Fruit fly (Drosophila melanogaster): ENCODE measurements around the gene Trim9.

Gene Trim9

DNA sequence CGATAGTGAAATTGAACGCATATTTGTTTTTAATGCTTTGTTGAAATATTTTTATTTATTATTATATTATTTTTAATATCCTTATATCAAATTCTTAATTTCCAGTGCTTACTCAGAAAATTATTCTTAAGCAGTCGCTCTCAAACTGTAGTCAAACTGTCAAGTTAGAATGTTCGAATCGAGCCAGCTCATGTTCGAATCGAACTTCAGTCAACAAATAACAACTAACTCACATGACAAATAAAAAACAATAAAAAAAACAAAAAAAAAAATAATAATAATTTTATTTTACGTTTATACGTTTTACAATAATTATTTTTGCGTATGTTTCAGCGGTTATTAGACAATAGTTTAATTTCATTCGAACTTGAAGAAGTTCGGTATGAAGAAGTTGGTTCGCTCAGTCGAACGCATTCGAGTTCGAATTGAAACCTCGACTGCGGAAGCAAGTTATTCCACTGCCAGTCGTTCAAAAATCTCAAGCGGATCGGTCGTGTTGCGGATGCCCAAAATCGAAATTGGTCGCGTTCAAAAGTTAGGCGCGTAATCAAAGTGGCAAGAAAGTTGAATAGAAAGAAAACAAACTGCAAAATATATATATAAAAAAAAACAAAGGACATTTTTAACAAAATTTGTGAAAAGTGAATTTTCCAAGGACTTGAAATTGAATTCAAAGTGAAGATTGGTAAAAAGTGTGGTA, at the start of gene Trim9:
Gene Trim9, plus strand, starts transcription at position 463 of the 700 bp plus-strand sequence.
- TF ChIP-seq CG17801 (GFP tag; optimal IDR thresholded peaks at IDR 0.05; ENCODE audit: partially characterized antibody): no peak

DNA sequence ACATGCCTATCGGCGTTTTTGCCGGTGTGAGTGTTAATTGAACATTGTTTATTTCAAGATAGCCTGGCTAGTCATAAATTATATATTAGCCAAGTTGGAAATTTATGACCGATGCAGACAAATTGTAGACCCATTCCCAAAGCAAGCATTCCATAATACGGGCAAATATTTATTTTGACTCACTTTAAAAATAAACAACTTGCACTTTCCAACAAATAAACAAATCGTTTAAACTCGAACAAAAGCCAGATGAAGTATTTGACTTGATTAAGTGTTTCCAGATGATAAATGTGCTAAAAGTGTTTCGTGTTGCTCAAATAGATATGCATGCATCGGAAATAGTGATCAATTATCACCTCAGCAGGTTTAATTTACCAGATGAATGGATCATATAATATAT, 49.2 kb upstream of the Trim9 start:
- no peak for TF ChIP-seq CG17801 (GFP tag; optimal IDR thresholded peaks at IDR 0.05; ENCODE audit: partially characterized antibody)

DNA sequence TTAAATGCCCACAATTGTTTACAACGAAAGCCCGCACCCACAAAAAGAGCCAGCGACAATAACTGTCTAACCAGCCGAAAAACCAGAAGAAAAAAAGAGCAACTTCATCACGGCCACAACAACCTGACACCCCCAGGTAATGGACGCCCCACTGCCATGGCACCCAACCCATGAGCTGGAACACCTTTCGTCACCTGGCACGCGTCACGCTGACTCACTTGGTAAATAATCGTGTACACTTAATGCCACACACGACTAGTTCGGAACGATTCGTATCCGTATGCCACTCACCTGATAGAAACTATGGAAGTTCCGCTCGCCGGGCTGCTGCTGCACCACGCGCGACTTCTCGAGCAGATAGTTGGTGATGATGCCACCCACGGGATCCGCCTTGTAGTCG, 48.3 kb upstream of the Trim9 start:
- no peak for TF ChIP-seq CG17801 (GFP tag; optimal IDR thresholded peaks at IDR 0.05; ENCODE audit: partially characterized antibody)

DNA sequence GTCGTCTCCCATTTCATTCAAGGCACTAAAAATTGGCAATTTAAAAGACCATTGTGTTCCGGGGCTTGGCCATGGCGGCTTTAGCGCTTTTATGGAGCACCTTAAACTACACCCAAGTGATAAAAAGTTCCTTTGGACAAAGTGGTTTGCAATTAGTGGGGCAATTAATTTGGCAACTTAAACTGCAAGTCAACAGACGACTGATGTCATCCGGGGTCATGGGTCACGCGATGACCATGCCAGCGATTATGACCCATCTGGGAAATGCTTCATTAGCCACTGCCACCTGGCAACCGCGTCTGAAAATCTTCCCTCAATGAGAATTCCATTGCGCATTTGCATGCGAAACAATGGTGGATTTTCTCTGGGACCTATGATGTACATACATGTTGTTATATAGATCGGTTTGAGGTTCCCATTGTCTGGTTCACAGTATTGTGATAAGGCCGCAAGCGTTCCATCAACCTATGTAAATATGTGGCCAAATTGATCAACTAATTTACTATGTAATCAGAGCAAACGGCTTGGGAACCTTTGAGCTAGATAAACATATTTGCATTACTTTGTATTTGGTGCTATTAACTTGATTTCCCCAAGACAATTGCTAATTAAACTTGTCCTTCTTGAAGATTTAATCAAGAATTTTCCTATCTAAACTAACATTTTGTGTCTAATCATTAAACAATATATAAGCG, 47.4 kb upstream of the Trim9 start:
- no peak for TF ChIP-seq CG17801 (GFP tag; optimal IDR thresholded peaks at IDR 0.05; ENCODE audit: partially characterized antibody)

DNA sequence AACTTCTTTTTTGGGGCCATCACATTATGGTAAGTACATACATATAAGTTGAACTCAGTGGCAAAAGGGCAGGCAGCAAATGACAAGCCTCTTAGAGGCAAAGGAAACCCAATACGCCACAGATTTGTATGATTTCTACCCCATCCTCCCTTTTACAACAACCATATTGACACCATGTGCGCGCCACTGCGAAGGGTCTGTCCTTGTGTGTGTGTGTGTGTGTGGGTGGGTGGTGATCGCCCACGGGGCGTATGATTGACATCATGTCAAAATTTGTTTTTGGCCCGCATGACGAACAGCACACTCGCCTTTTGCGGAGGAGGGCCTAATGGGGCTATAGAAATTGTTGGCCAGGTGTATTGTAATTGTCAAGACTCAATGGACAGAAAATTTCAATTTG, 45.1 kb upstream of the Trim9 start:
- TF ChIP-seq CG17801 (GFP tag; optimal IDR thresholded peaks at IDR 0.05; ENCODE audit: partially characterized antibody): no peak

- TF ChIP-seq CG17801 (GFP tag; optimal IDR thresholded peaks at IDR 0.05; ENCODE audit: partially characterized antibody): no peak
Measured at dm6 chr2L:10500309-10500974, 44.2 kb upstream of the Trim9 start.

dm6 chr2L:10502244-10502643, 42.4 kb upstream of the Trim9 start:
- no peak for TF ChIP-seq CG17801 (GFP tag; optimal IDR thresholded peaks at IDR 0.05; ENCODE audit: partially characterized antibody)

- TF ChIP-seq CG17801 (GFP tag; optimal IDR thresholded peaks at IDR 0.05; ENCODE audit: partially characterized antibody): no peak
Measured at dm6 chr2L:10502862-10503261, 41.8 kb upstream of the Trim9 start.

DNA sequence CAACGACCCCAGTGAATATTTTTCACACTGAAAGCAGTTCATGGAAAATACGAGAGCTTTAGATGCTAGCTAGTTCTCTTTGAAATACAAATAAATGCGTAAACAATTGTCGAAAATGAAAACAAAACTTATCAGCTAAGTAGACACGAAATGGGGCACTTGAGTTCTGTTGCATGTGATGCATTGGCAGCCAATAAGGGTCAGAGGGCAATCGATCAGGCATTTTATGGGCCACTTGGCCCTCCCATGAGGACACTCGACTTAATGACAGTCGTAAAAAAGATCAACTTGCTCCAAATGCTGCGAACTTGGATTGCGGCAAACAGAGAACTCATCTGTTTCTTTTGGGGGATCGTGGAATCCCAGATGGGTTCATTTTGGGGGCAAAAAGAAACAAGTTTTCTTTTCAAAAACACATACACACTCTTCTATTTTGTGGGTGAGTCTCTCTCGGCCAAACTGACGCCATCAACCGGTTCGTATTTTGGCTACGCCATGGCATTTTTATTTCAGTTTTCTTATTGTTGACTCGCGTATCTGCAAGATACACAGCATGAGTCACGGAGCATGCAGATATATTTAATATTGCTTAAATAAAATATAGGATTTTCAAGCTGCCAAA, 41.2 kb upstream of the Trim9 start:
- TF ChIP-seq CG17801 (GFP tag; optimal IDR thresholded peaks at IDR 0.05; ENCODE audit: partially characterized antibody): no peak

- TF ChIP-seq CG17801 (GFP tag; optimal IDR thresholded peaks at IDR 0.05; ENCODE audit: partially characterized antibody): no peak
Measured at dm6 chr2L:10504895-10505294, 39.8 kb upstream of the Trim9 start.

- no peak for TF ChIP-seq CG17801 (GFP tag; optimal IDR thresholded peaks at IDR 0.05; ENCODE audit: partially characterized antibody)
Measured at dm6 chr2L:10505345-10505744, 39.3 kb upstream of the Trim9 start.

- peak; percentile 33 for TF ChIP-seq CG17801 (GFP tag; optimal IDR thresholded peaks at IDR 0.05; ENCODE audit: partially characterized antibody)
Measured at dm6 chr2L:10506557-10507252, 38.0 kb upstream of the Trim9 start, which contains the start of the genes Myo31DF and CG6094. Gene Myo31DF, minus strand, starts transcription at chr2L:10506779. Gene CG6094, plus strand, starts transcription at chr2L:10507081.

- TF ChIP-seq CG17801 (GFP tag; optimal IDR thresholded peaks at IDR 0.05; ENCODE audit: partially characterized antibody): no peak
Measured at dm6 chr2L:10510088-10510487, 34.6 kb upstream of the Trim9 start, which contains the start of gene CG7384. Gene CG7384, minus strand, starts transcription at chr2L:10510453.

DNA sequence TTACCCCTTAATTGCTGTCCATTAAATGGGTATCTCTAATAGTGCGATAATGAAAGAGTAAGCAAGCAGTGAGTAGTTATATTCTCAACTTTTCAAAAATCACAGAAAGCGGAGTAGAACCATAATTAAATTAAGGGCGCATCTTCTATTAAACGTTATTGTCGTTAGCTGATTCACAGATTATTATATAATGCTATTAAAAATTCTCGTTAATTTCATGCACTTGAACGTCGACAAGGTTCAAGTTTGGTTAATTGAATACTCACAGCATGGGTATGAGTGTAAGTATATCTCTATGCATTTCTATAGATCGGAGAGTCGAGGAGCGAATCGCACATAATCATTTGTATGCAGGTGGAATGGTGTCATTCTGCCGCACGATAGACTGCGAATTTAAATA, 33.8 kb upstream of the Trim9 start:
- TF ChIP-seq CG17801 (GFP tag; optimal IDR thresholded peaks at IDR 0.05; ENCODE audit: partially characterized antibody): no peak

Data from ovary, adult (tissue).